Fruit fly (Drosophila melanogaster) whole organism: ENCODE measurements around the gene CG44428.

Experiments used
- CG8478 ChIP-seq: fragments of >200 bp; optimal IDR thresholded peaks from 2 replicates; lab custom pipeline; 2018; ENCODE audit warnings: inconsistent platforms
- Dll ChIP-seq: fragments of >200 bp; optimal IDR thresholded peaks from 2 replicates; lab custom pipeline; 2017
- EcR ChIP-seq, 2 experiments: fragments of >200 bp; optimal IDR thresholded peaks; 2 replicates each; lab custom pipeline; 2017; ENCODE audit warnings: missing biosample characterization in 2 of 2, missing genetic modification characterization in 2 of 2, missing genetic modification reagents in 2 of 2
- pan ChIP-seq: fragments of >200 bp; optimal IDR thresholded peaks from 2 replicates; lab custom pipeline; 2017
- psq ChIP-seq: fragments of >200 bp; optimal IDR thresholded peaks from 2 replicates; lab custom pipeline; 2017
- usp ChIP-seq: fragments of >200 bp; optimal IDR thresholded peaks from 2 replicates; lab custom pipeline; 2017; ENCODE audit warnings: missing biosample characterization, missing genetic modification characterization, mixed read lengths

CG44428 gene

dm6 chrX:13530199-13530788 is at the start of gene CG44428:
Gene CG44428 (minus strand): TSS chrX:13530249.
- no peak for TF ChIP-seq psq
- no peak for TF ChIP-seq CG8478 (lab: Kevin White, UChicago)
- TF ChIP-seq Dll (lab: Kevin White, UChicago), result no peak
- no peak for TF ChIP-seq pan
- no peak for TF ChIP-seq EcR (GFP tag; optimal IDR thresholded peaks at IDR 0.05; lab: Kevin White, UChicago)
- TF ChIP-seq usp, result no peak

DNA sequence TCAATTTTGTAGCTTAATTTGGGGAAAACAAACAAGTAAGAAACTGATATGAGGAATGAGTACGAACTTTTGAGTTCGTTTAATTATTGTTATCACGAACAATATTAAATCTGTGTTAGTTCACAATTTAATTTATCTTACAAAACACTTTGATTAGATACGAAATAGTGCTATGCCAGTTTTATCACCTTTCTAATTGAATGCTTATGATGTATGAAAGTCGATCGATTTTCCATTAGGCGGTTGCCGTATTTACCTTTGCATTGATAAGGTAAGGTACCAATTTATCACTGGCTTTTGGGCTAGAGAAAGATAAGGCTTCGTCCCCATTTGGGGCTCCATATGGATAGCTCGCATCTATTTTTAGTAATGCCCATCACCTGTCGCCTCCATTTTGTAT is 49.3 kb upstream of the CG44428 start:
- TF ChIP-seq Dll (lab: Kevin White, UChicago) (no peak), EcR (GFP tag; optimal IDR thresholded peaks at IDR 0.05; lab: Kevin White, UChicago) (no peak), usp (no peak), psq (no peak), pan (no peak), CG8478 (lab: Kevin White, UChicago) (no peak)

dm6 chrX:13572382-13572781 is 42.3 kb upstream of the CG44428 start:
- no peak for TF ChIP-seq CG8478 (lab: Kevin White, UChicago)
- no peak for TF ChIP-seq usp
- TF ChIP-seq EcR (GFP tag; optimal IDR thresholded peaks at IDR 0.05; lab: Kevin White, UChicago), result no peak
- no peak for TF ChIP-seq Dll (lab: Kevin White, UChicago)
- no peak for TF ChIP-seq psq

- no peak for TF ChIP-seq CG8478 (lab: Kevin White, UChicago)
- TF ChIP-seq usp, result no peak
- no peak for TF ChIP-seq Dll (lab: Kevin White, UChicago)
- no peak for TF ChIP-seq EcR (GFP tag; optimal IDR thresholded peaks at IDR 0.05; lab: Kevin White, UChicago)
- no peak for TF ChIP-seq pan
- TF ChIP-seq psq, result no peak
These were observed 40.2 kb upstream of the CG44428 start for dm6 chrX:13570255-13570654.

DNA sequence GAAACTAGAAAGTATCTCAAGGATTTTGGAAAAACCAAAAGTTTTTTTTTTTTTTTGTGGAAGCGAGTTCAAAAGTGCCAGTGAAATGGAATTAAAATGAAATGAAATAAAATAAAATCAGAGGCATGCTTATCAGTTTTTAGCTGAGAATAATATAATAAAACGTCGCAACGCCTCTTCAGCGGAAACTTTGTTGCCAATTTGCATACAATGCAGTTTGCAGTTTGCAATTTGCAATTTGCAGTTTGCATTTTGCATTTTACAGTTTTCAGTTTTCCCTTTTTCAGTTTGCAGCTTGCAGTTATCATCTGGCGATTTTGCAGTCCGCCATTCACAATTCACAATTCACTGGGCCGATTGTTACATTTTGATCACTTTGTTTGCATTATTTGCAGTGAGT is 38.8 kb upstream of the CG44428 start:
- no peak for TF ChIP-seq Dll (lab: Kevin White, UChicago)
- no peak for TF ChIP-seq psq
- TF ChIP-seq pan, result no peak
- TF ChIP-seq EcR (GFP tag; optimal IDR thresholded peaks at IDR 0.05; lab: Kevin White, UChicago), result no peak
- TF ChIP-seq CG8478 (lab: Kevin White, UChicago), result no peak
- TF ChIP-seq usp, result no peak

DNA sequence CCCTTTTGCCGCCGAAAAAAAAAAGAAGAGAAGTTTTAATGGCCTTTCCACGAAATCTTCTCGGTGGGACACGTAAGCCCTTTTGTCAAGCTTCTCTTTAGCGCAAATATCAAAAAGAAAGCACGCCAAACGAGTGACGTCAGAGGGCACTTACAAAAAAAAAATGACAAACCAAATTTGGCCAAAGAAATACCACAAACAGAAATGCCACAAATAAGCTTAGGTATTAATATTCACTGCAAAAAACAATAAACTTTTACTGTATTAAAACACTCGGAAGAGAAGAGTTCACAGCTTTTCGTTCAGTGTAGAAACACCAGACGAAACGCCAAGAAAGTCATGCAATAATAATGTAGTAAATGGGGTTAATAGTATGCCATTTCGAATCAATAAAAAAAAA is 38.1 kb upstream of the CG44428 start:
- TF ChIP-seq Dll (lab: Kevin White, UChicago), result no peak
- no peak for TF ChIP-seq usp
- TF ChIP-seq EcR (GFP tag; optimal IDR thresholded peaks at IDR 0.05; lab: Kevin White, UChicago), result no peak
- TF ChIP-seq CG8478 (lab: Kevin White, UChicago), result no peak
- no peak for TF ChIP-seq pan
- no peak for TF ChIP-seq psq

DNA sequence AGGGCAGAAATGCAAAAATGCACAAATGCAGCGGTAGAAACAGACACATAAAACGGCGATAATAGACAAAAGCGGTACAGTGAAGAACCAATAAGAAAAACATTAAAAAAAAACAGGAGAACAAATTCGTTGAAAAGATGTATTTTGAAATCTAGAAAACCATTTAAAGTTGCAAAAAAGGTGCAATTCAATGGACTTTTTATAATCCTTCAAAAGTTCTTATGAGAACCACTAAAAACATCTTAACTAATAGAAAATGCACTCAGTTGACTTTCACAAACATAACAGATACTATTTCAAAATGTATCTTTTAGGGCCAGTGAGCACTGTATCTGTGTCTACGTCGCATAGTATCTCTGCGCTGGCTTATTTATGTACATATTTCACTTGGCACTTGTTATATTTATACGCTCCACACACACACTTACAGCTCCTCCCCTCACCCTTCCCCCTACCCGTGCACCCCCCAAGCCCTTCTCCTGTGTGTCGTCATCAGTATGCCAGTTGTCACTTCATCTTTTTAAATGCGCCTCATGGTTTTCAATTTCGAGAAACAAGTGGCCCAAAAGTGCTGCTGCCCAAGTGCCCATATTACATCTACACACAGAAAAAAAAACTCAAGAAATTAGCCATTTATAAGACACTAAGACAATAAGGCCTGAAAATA is 35.6 kb upstream of the CG44428 start:
- TF ChIP-seq usp, result no peak
- TF ChIP-seq pan, result no peak
- no peak for TF ChIP-seq CG8478 (lab: Kevin White, UChicago)
- no peak for TF ChIP-seq Dll (lab: Kevin White, UChicago)
- TF ChIP-seq EcR (GFP tag; optimal IDR thresholded peaks at IDR 0.05; lab: Kevin White, UChicago), result no peak
- no peak for TF ChIP-seq psq

DNA sequence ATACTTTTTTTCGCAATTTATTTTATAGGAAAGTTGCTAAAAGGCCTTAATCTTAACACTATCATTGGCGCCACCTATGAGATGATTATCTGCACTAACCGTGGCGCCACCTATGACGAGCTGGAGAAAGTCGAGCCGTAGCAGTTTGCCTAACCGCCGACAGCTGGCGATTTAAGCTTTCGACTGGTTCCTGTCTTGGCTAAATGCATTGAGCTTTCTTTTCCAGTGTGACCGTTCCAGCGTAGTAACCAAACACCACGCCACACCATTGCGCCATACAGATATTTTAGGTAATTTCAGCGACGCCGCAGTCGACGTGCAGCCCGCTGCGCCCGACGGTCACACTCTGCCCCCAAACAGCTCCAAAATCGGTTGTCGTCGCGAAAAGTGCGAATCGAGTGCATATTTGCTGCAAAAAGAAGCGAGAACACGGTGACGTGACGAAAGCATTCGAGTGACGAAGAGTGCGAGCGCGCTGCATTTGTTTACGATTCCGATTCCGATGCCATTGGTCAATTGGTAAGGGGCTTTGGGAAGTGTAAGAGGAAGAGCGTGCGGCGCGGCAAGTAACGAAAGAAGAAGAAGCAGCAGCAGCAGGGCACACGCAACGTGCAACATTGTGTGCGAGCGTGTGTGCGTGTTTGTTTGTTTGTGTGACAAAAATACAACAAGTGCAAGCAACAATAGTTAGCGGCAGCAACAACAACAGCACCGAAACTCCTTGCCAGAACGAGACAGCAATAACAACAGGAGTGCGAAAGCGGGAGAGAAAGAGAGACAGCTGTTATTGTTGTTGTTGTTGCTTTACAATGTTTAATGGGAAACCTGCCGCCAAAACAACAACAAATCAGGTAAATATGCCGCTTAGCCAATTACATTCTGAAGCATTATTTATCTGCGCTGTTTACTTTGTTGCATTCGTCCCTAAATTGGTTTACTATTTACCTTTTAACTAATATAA is 33.7 kb upstream of the CG44428 start, which contains the start of the genes CG46311 and Tpst:
Gene CG46311 (plus strand): TSS at position 341 of the 961 bp plus-strand sequence.
Gene Tpst (plus strand): TSS at position 341 of the 961 bp plus-strand sequence.
- TF ChIP-seq psq (no peak), CG8478 (lab: Kevin White, UChicago) (no peak), EcR (GFP tag; optimal IDR thresholded peaks at IDR 0.05; lab: Kevin White, UChicago) (no peak), pan (no peak), Dll (lab: Kevin White, UChicago) (no peak), usp (no peak)

- TF ChIP-seq psq (no peak), Dll (lab: Kevin White, UChicago) (no peak), usp (no peak), EcR (GFP tag; optimal IDR thresholded peaks at IDR 0.05; lab: Kevin White, UChicago) (no peak), CG8478 (lab: Kevin White, UChicago) (no peak), pan (no peak)
These were observed 33.0 kb upstream of the CG44428 start for dm6 chrX:13563042-13563441.

DNA sequence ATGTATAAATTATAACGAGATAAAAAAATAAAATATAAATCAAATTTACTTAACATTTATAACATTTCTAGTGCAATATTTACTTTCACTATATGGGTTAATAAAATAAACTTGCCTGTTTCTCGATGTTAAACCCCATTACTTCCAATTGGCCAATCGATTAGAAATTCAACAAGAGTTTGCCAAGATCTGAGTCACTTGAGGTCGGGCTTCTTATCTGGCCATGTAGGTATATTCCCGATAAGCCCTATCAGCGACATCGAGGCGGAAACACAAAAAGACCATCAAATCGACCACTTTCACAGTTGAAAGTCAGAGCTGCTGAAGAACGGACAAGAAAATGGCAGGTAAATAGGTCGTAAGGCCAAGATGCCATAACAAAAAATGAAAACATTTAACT is 31.3 kb upstream of the CG44428 start, which contains the start of gene CG32633:
Gene CG32633 (plus strand): TSS at position 301 of the 400 bp plus-strand sequence.
- TF ChIP-seq EcR (GFP tag; optimal IDR thresholded peaks at IDR 0.05; lab: Kevin White, UChicago) (no peak), Dll (lab: Kevin White, UChicago) (no peak), CG8478 (lab: Kevin White, UChicago) (no peak), usp (no peak), psq (no peak), pan (no peak)

DNA sequence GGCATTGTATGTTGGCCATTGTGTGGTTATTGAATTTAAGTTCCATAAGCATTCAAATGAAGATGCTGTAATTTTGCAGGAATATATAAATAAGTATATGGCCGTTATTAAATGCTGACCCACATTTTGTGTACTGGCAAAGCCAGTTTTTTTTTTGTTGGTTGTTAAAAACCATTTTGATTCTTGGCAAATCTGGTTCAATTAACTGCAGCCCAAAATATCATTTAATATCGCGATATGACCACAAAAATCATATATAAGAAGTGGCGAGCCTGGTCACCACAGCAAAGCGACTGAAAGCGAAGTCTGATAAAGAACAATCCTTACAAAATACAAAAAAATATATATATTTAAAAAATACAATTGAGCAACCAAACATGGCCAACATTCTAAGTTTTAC is 26.1 kb upstream of the CG44428 start, which contains the start of gene CG32631:
Gene CG32631 (plus strand): TSS at position 301 of the 400 bp plus-strand sequence.
- TF ChIP-seq CG8478 (lab: Kevin White, UChicago) (no peak), Dll (lab: Kevin White, UChicago) (no peak), pan (no peak), psq (no peak), usp (no peak), EcR (GFP tag; optimal IDR thresholded peaks at IDR 0.05; lab: Kevin White, UChicago) (no peak)

- TF ChIP-seq CG8478 (lab: Kevin White, UChicago), result no peak
- no peak for TF ChIP-seq Dll (lab: Kevin White, UChicago)
- TF ChIP-seq pan, result no peak
- TF ChIP-seq EcR (GFP tag; optimal IDR thresholded peaks at IDR 0.05; lab: Kevin White, UChicago), result no peak
These were observed 25.7 kb upstream of the CG44428 start, which contains the start of gene CG11816 for dm6 chrX:13555700-13556099. Gene CG11816 (minus strand): TSS chrX:13555800.
